Worm (Caenorhabditis elegans): ENCODE results near the gene phf-32.

The phf-32 gene

DNA sequence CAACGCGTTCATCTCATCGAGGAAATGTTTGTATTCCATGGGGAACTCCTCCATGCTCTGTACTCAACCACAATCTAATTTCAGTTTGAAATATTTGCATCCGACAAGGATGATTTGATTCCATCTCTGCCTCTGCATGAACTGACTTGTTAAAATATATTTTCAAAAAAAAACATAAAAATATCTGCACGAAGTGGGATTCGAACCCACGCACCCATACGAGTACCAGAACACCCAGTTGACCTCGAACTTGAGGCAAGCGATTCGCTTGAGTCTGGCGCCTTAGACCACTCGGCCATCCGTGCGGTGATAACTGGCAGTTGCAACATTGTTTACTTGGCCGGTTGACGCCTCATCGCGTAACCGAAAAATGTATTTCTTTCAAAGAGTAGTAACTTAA is 41.2 kb downstream of the phf-32 start (continued):
- TF ChIP-seq hsf-1 (GFP tag; IDR thresholded peaks at IDR 0.05) (peak; percentile 39; the same call in 1 of the 2 replicates), B0261.1 (tag; optimal IDR thresholded peaks at IDR 0.05) (peak; percentile 93), ceh-91 (GFP tag; IDR thresholded peaks at IDR 0.05) (no peak), ceh-27 (GFP tag; optimal IDR thresholded peaks at IDR 0.05) (peak; percentile 1)

DNA sequence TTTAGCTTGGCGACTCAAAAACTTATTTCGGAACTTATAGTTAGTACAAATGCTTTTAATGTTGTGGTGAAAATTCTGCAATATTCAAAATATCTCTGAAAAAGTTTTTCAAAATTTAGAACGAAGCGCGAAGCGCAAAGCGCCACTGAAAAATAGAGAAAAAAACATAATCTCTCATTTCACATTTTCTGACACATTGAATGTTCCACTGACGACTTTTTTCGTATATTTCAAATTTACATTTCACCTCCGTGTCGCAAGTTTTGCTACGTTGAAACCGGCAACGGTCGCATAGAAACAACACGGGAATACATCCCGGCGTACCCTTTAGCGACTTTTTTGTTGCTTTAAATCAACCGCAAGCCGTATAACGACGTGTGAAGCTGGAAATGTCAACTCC is 41.7 kb downstream of the phf-32 start, which contains the start of gene F42F12.14:
TSS of gene F42F12.14 (plus strand) at position 301 of the 400 bp plus-strand sequence.
- TF ChIP-seq T26A5.8 (tag; optimal IDR thresholded peaks at IDR 0.05) (no peak), nhr-90 (tag; optimal IDR thresholded peaks at IDR 0.05) (no peak), attf-5 (GFP tag; optimal IDR thresholded peaks at IDR 0.05) (no peak), lin-35 (GFP tag; optimal IDR thresholded peaks at IDR 0.05) (no peak), mxl-1 (tag; optimal IDR thresholded peaks at IDR 0.05) (no peak), F57A8.1 (GFP tag; optimal IDR thresholded peaks at IDR 0.05) (no peak), sea-2 (GFP tag; IDR thresholded peaks at IDR 0.05) (no peak), rcor-1 (GFP tag; IDR thresholded peaks at IDR 0.05) (no peak), madf-10 (tag; optimal IDR thresholded peaks at IDR 0.05) (no peak), ekl-4 (GFP tag; IDR thresholded peaks at IDR 0.05) (no peak), B0019.2 (GFP tag; conservative IDR thresholded peaks at IDR 0.05) (no peak), ceh-91 (GFP tag; IDR thresholded peaks at IDR 0.05) (no peak), cebp-1 (GFP tag; IDR thresholded peaks at IDR 0.05) (no peak), cebp-1 (tag; optimal IDR thresholded peaks at IDR 0.05) (no peak)

DNA sequence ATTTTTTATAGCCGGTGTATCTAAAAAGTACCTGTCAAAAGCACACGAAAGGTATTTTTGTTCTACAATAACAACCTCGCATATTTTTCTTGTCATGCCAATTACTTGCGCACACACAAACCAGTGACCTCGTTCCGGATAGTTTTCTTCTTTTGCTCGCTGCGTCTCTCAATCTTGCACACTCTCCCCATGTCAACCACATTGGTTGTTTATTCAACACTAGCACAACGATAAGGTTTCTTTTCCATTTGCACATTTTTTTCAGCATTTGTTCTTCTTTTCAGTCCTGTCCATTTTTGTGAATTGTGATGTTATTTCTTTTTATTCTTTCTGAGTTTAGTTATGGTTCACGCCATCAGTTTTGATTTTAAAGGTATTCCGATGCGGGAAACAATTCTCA is 43.5 kb downstream of the phf-32 start, which contains the start of gene F42F12.3:
TSS of gene F42F12.3 (plus strand) at position 372 of the 400 bp plus-strand sequence.
- TF ChIP-seq snpc-1.3 (tag; optimal IDR thresholded peaks at IDR 0.05; ENCODE audit: insufficient read depth): no peak
- peak; percentile 21 for TF ChIP-seq nhr-80 (tag; optimal IDR thresholded peaks at IDR 0.05)

DNA sequence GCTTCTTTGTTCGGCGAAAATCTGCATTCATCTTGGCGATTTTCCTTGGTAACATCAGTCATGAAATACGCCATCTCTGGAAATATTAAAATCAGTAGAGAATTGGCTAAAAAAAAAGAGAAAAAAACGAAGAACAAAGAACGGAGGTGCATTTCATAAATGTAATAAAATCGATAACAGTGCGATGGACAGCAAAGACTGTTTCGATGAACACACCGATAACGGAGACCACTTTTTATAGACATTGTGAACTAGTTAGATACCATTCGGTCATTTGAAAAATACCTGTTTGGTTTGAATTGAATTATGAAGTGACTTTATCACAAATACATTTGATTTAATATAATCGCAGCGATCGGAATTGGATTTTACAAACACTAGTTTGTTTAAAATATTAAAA is 46.2 kb downstream of the phf-32 start, which contains the start of gene F42F12.4:
TSS of gene F42F12.4 (minus strand) at position 76 of the 400 bp plus-strand sequence.
- TF ChIP-seq tbx-9 (tag; optimal IDR thresholded peaks at IDR 0.05; ENCODE audit: borderline replicate concordance): no peak
- TF ChIP-seq repo-1 (tag; optimal IDR thresholded peaks at IDR 0.05): no peak
- peak; percentile 39 for TF ChIP-seq nhr-80 (tag; optimal IDR thresholded peaks at IDR 0.05)

ce11 chrX:12356581-12356980 is 49.9 kb downstream of the phf-32 start, which contains the start of gene nspc-12:
Gene nspc-12 (minus strand): TSS chrX:12356681.
- TF ChIP-seq F33H1.4 (GFP tag; IDR thresholded peaks at IDR 0.05): no peak
- no peak for TF ChIP-seq D2030.7 (GFP tag; IDR thresholded peaks at IDR 0.05)
- no peak for TF ChIP-seq egrh-3 (GFP tag; IDR thresholded peaks at IDR 0.05)
- no peak for TF ChIP-seq lsl-1 (GFP tag; optimal IDR thresholded peaks at IDR 0.05)

- TF ChIP-seq T07F8.4 (tag; optimal IDR thresholded peaks at IDR 0.05) (no peak), ztf-25 (GFP tag; IDR thresholded peaks at IDR 0.05) (no peak), madf-3 (GFP tag; IDR thresholded peaks at IDR 0.05) (no peak), gei-17 (GFP tag; optimal IDR thresholded peaks at IDR 0.05) (no peak), attf-5 (GFP tag; optimal IDR thresholded peaks at IDR 0.05) (no peak), lin-54 (GFP tag; optimal IDR thresholded peaks at IDR 0.05) (no peak), ztf-6 (GFP tag; IDR thresholded peaks at IDR 0.05) (no peak), tbx-9 (tag; optimal IDR thresholded peaks at IDR 0.05; ENCODE audit: borderline replicate concordance) (no peak), somi-1 (GFP tag; optimal IDR thresholded peaks at IDR 0.05) (no peak), Y79H2A.3 (GFP tag; conservative IDR thresholded peaks at IDR 0.05) (no peak), let-607 (tag; optimal IDR thresholded peaks at IDR 0.05) (no peak), dpff-1 (tag; optimal IDR thresholded peaks at IDR 0.05) (no peak)
Observed at ce11 chrX:12357127-12357526, 50.5 kb downstream of the phf-32 start, which contains the start of gene nspc-13. Gene nspc-13 (plus strand): TSS chrX:12357427.
